Worm (Caenorhabditis elegans) whole organism, late embryonic: ENCODE results near the gene ZK616.8.

Source experiments
- ama-1 ChIP-seq: fragments of 150-350 bp; optimal IDR thresholded peaks from 2 replicates; lab custom pipeline; 2014
- fkh-10 ChIP-seq: fragments of 150-350 bp; optimal IDR thresholded peaks from 2 replicates; lab custom pipeline; 2014; ENCODE audit warnings: missing biosample characterization, missing genetic modification reagents, missing genetic modification characterization
- pha-2 ChIP-seq: sonication (generic microtip); optimal IDR thresholded peaks from 2 replicates; lab custom pipeline; 2017; ENCODE audit warnings: mild to moderate bottlenecking, missing genetic modification characterization, missing compliant biosample characterization
- pha-4 ChIP-seq: fragments of 150-350 bp; optimal IDR thresholded peaks from 2 replicates; lab custom pipeline; 2018; ENCODE audit warnings: missing biosample characterization, missing genetic modification reagents, missing genetic modification characterization
- pqm-1 ChIP-seq: sonication (generic microtip); optimal IDR thresholded peaks from 2 replicates; lab custom pipeline; 2016; ENCODE audit warnings: missing genetic modification characterization, missing compliant biosample characterization
- ref-2 ChIP-seq: sonication (generic microtip); optimal IDR thresholded peaks from 2 replicates; lab custom pipeline; 2016; ENCODE audit warnings: missing genetic modification characterization, missing compliant biosample characterization
- rnt-1 ChIP-seq: sonication (generic microtip); optimal IDR thresholded peaks from 2 replicates; lab custom pipeline; 2016; ENCODE audit warnings: missing genetic modification characterization, missing compliant biosample characterization
- sox-4 ChIP-seq: sonication (generic microtip); optimal IDR thresholded peaks from 2 replicates; lab custom pipeline; 2017; ENCODE audit warnings: mild to moderate bottlenecking, missing genetic modification characterization, inconsistent platforms, missing compliant biosample characterization
- unc-42 ChIP-seq: sonication (generic microtip); optimal IDR thresholded peaks from 2 replicates; lab custom pipeline; 2016; ENCODE audit warnings: missing genotype, missing genetic modification characterization, missing compliant biosample characterization

ce11 chrIV:5385020-5385419, 27.0 kb downstream of the ZK616.8 start, which contains the start of gene F41H10.12:
- no peak for TF ChIP-seq pha-2 (tag; lab: Kevin White, UChicago)
- TF ChIP-seq ama-1: no peak
- TF ChIP-seq pqm-1 (tag; lab: Kevin White, UChicago): no peak
- TF ChIP-seq fkh-10 (GFP tag; lab: Kevin White, UChicago): no peak
- no peak for TF ChIP-seq unc-42
- no peak for TF ChIP-seq rnt-1 (tag; lab: Kevin White, UChicago)
- no peak for TF ChIP-seq ref-2 (tag; lab: Kevin White, UChicago)
- TF ChIP-seq sox-4 (tag; lab: Kevin White, UChicago): no peak
- TF ChIP-seq pha-4 (tag; lab: Kevin White, UChicago): no peak
